Fruit fly (Drosophila melanogaster) whole organism, embryonic: ENCODE data around the gene CG11030.

ENCODE experiments used
- Abd-B ChIP-seq: fragments of 200-800 bp; sonication (Bioruptor generic); optimal IDR thresholded peaks from 2 replicates; lab custom pipeline; 2018; ENCODE audit warnings: missing biosample characterization, mild to moderate bottlenecking, missing genetic modification characterization, moderate library complexity
- CG12155 ChIP-seq: fragments of 200-800 bp; sonication (Bioruptor generic); optimal IDR thresholded peaks from 3 replicates; lab custom pipeline; 2016; ENCODE audit warnings: missing biosample characterization, missing genetic modification characterization
- CG12299 ChIP-seq: fragments of 200-800 bp; sonication (Bioruptor generic); optimal IDR thresholded peaks from 2 replicates; lab custom pipeline; 2018; ENCODE audit warnings: missing biosample characterization, mild to moderate bottlenecking, missing genetic modification characterization
- CG16813 ChIP-seq: fragments of 200-800 bp; sonication (Bioruptor generic); IDR thresholded peaks from 3 replicates; pipeline ENCODE4 v1.3.6; 2022; ENCODE audit warnings: missing biosample characterization, missing genetic modification characterization; ENCODE audit not compliant: partially characterized antibody
- CG2129 ChIP-seq: fragments of 200-800 bp; sonication (Bioruptor generic); IDR thresholded peaks from 2 replicates; pipeline ENCODE4 v1.3.6; 2022; ENCODE audit warnings: missing biosample characterization, missing genetic modification characterization; ENCODE audit not compliant: partially characterized antibody
- CG30020 ChIP-seq: fragments of 200-800 bp; optimal IDR thresholded peaks from 2 replicates; lab custom pipeline; 2019; ENCODE audit warnings: missing biosample characterization, mild to moderate bottlenecking, missing genetic modification characterization, moderate library complexity
- CG30403 ChIP-seq: fragments of 200-800 bp; sonication (Bioruptor generic); optimal IDR thresholded peaks from 3 replicates; lab custom pipeline; 2016; ENCODE audit warnings: missing biosample characterization, missing genetic modification characterization
- CG31441 ChIP-seq: fragments of 200-800 bp; sonication (Bioruptor generic); IDR thresholded peaks from 2 replicates; pipeline ENCODE4 v1.3.6; 2022; ENCODE audit warnings: missing biosample characterization, missing genetic modification characterization
- CG32532 ChIP-seq: fragments of 200-800 bp; sonication (Bioruptor generic); IDR thresholded peaks from 2 replicates; pipeline ENCODE4 v1.3.6; 2022; ENCODE audit warnings: missing biosample characterization, missing genetic modification characterization
- CG33213 ChIP-seq: fragments of 200-800 bp; sonication (Bioruptor generic); optimal IDR thresholded peaks from 3 replicates; lab custom pipeline; 2016; ENCODE audit warnings: missing biosample characterization, missing genetic modification characterization
- CG34376 ChIP-seq: fragments of 200-800 bp; sonication (Bioruptor generic); optimal IDR thresholded peaks from 2 replicates; lab custom pipeline; 2018; ENCODE audit warnings: missing biosample characterization, mild to moderate bottlenecking, missing genetic modification characterization
- CG3726 ChIP-seq: fragments of 200-800 bp; sonication (Bioruptor generic); IDR thresholded peaks from 3 replicates; pipeline ENCODE4, ENCODE4 v1.3.6; 2022; ENCODE audit warnings: missing biosample characterization, missing genetic modification characterization
- CG4282 ChIP-seq: fragments of 200-800 bp; sonication (Bioruptor generic); optimal IDR thresholded peaks from 2 replicates; lab custom pipeline; 2016; ENCODE audit warnings: missing biosample characterization, missing genetic modification characterization
- CG7357 ChIP-seq: fragments of 200-800 bp; sonication (Bioruptor generic); IDR thresholded peaks from 3 replicates; pipeline ENCODE4 v1.3.6; 2022; ENCODE audit warnings: missing biosample characterization, missing genetic modification characterization
- CG7839 ChIP-seq: fragments of 200-800 bp; sonication (Bioruptor generic); optimal IDR thresholded peaks from 3 replicates; lab custom pipeline; 2018; ENCODE audit warnings: missing biosample characterization, mild to moderate bottlenecking, missing genetic modification characterization, moderate library complexity
- CG7987 ChIP-seq: fragments of 200-800 bp; sonication (Bioruptor generic); optimal IDR thresholded peaks from 2 replicates; lab custom pipeline; 2018; ENCODE audit warnings: missing biosample characterization, mild to moderate bottlenecking, missing genetic modification characterization, moderate library complexity
- CHES-1-like ChIP-seq: fragments of 200-800 bp; sonication (Bioruptor generic); optimal IDR thresholded peaks from 2 replicates; lab custom pipeline; 2016; ENCODE audit warnings: missing biosample characterization, missing genetic modification characterization
- Camta ChIP-seq: fragments of 200-800 bp; sonication (Bioruptor generic); optimal IDR thresholded peaks from 2 replicates; lab custom pipeline; 2016; ENCODE audit warnings: missing biosample characterization, missing genetic modification characterization
- CkIIα-i1 ChIP-seq: fragments of 200-800 bp; sonication (Bioruptor generic); IDR thresholded peaks from 2 replicates; pipeline ENCODE4 v1.3.6; 2022; ENCODE audit warnings: missing biosample characterization, missing genetic modification characterization
- Deaf1 ChIP-seq: fragments of 200-800 bp; optimal IDR thresholded peaks from 3 replicates; lab custom pipeline; 2019; ENCODE audit warnings: missing biosample characterization, mild to moderate bottlenecking, missing genetic modification characterization, moderate library complexity
- Doc2 ChIP-seq: fragments of 200-800 bp; sonication (Bioruptor generic); IDR thresholded peaks from 2 replicates; pipeline ENCODE4 v1.3.6; 2022; ENCODE audit warnings: missing biosample characterization, missing genetic modification characterization
- Drgx ChIP-seq: fragments of 200-800 bp; sonication (Bioruptor generic); IDR thresholded peaks from 2 replicates; pipeline ENCODE4 v1.3.6; 2022; ENCODE audit warnings: missing biosample characterization, missing genetic modification characterization
- E2f2 ChIP-seq: fragments of 200-800 bp; sonication (Bioruptor generic); IDR thresholded peaks from 2 replicates; pipeline ENCODE4 v1.3.6; 2022; ENCODE audit warnings: missing biosample characterization, missing genetic modification characterization
- Ets97D ChIP-seq: fragments of 200-800 bp; sonication (Bioruptor generic); optimal IDR thresholded peaks from 3 replicates; lab custom pipeline; 2016; ENCODE audit warnings: missing biosample characterization, missing genetic modification characterization
- H15 ChIP-seq: fragments of 200-800 bp; sonication (Bioruptor generic); IDR thresholded peaks from 3 replicates; pipeline ENCODE4 v1.3.6; 2022; ENCODE audit warnings: missing biosample characterization, missing genetic modification characterization
- HLH54F ChIP-seq: fragments of 200-800 bp; sonication (Bioruptor generic); optimal IDR thresholded peaks from 3 replicates; lab custom pipeline; 2016; ENCODE audit warnings: missing biosample characterization, missing genetic modification characterization
- Hey ChIP-seq: fragments of 200-800 bp; sonication (Bioruptor generic); optimal IDR thresholded peaks from 3 replicates; lab custom pipeline; 2018; ENCODE audit warnings: missing biosample characterization, mild to moderate bottlenecking, missing genetic modification characterization
- Mes4 ChIP-seq: fragments of 200-800 bp; sonication (Bioruptor generic); optimal IDR thresholded peaks from 2 replicates; lab custom pipeline; 2016; ENCODE audit warnings: missing biosample characterization, missing genetic modification characterization
- Pdp1 ChIP-seq, 2 experiments: fragments of 200-800 bp; sonication (Bioruptor generic); optimal IDR thresholded peaks; 3 replicates each; lab custom pipeline; 2016; ENCODE audit warnings: missing biosample characterization in 2 of 2, missing genetic modification characterization in 2 of 2, mild to moderate bottlenecking in 1 of 2, moderate library complexity in 1 of 2
- Xbp1 ChIP-seq: fragments of 200-800 bp; sonication (Bioruptor generic); optimal IDR thresholded peaks from 3 replicates; lab custom pipeline; 2016; ENCODE audit warnings: missing biosample characterization, mild to moderate bottlenecking, missing genetic modification characterization
- amos ChIP-seq: fragments of 200-800 bp; sonication (Bioruptor generic); IDR thresholded peaks from 2 replicates; pipeline ENCODE4 v1.3.6; 2022; ENCODE audit warnings: missing biosample characterization, missing genetic modification characterization; ENCODE audit not compliant: partially characterized antibody
- bbx ChIP-seq: fragments of 200-800 bp; sonication (Bioruptor generic); IDR thresholded peaks from 2 replicates; pipeline ENCODE4 v1.3.6; 2022; ENCODE audit warnings: missing biosample characterization, missing genetic modification characterization; ENCODE audit not compliant: partially characterized antibody
- chif ChIP-seq, 2 experiments: fragments of 200-800 bp; sonication (Bioruptor generic); optimal IDR thresholded peaks; 3 replicates each; lab custom pipeline; 2016; ENCODE audit warnings: missing biosample characterization in 2 of 2, missing genetic modification characterization in 2 of 2
- chinmo ChIP-seq: fragments of 200-800 bp; sonication (Bioruptor generic); IDR thresholded peaks from 4 replicates; pipeline ENCODE4 v1.3.6; 2022; ENCODE audit warnings: missing biosample characterization, missing genetic modification characterization; ENCODE audit not compliant: partially characterized antibody
- croc ChIP-seq: fragments of 200-800 bp; sonication (Bioruptor generic); conservative IDR thresholded peaks from 3 replicates; pipeline ENCODE4 v1.3.6; 2022; ENCODE audit warnings: missing biosample characterization, missing genetic modification characterization
- grau ChIP-seq: fragments of 200-800 bp; optimal IDR thresholded peaks from 3 replicates; lab custom pipeline; 2019; ENCODE audit warnings: missing biosample characterization, mild to moderate bottlenecking, missing genetic modification characterization, moderate library complexity
- hkb ChIP-seq, 2 experiments: fragments of 200-800 bp in 1 of 2; fragments of >200 bp in 1 of 2; sonication (Bioruptor generic) in 1 of 2; IDR thresholded peaks in 1 of 2; optimal IDR thresholded peaks in 1 of 2; 2 replicates each; pipeline versions ENCODE4 v1.3.6 to Lab custom; 2017 to 2022; ENCODE audit warnings: missing biosample characterization in 1 of 2, missing genetic modification characterization in 1 of 2
- inv ChIP-seq: fragments of 200-800 bp; sonication (Bioruptor generic); IDR thresholded peaks from 2 replicates; pipeline ENCODE4 v1.3.6; 2022; ENCODE audit warnings: missing biosample characterization, missing genetic modification characterization; ENCODE audit not compliant: partially characterized antibody
- jigr1 ChIP-seq: fragments of 200-800 bp; sonication (Bioruptor generic); IDR thresholded peaks from 3 replicates; pipeline ENCODE4 v1.3.6; 2022; ENCODE audit warnings: missing biosample characterization, missing genetic modification characterization
- kah ChIP-seq: fragments of 200-800 bp; sonication (Bioruptor generic); optimal IDR thresholded peaks from 2 replicates; lab custom pipeline; 2018; ENCODE audit warnings: missing biosample characterization, mild to moderate bottlenecking, missing genetic modification characterization
- lilli ChIP-seq: fragments of 200-800 bp; sonication (Bioruptor generic); optimal IDR thresholded peaks from 3 replicates; lab custom pipeline; 2016; ENCODE audit warnings: missing biosample characterization, missing genetic modification characterization
- lmd ChIP-seq: fragments of 200-800 bp; sonication (Bioruptor generic); IDR thresholded peaks from 2 replicates; pipeline ENCODE4 v1.3.6; 2022; ENCODE audit warnings: missing biosample characterization, missing genetic modification characterization
- nerfin-2 ChIP-seq: fragments of 200-800 bp; sonication (Bioruptor generic); IDR thresholded peaks from 2 replicates; pipeline ENCODE4 v1.3.6; 2022; ENCODE audit warnings: missing biosample characterization, missing genetic modification characterization; ENCODE audit not compliant: partially characterized antibody
- nom ChIP-seq: fragments of 200-800 bp; sonication (Bioruptor generic); optimal IDR thresholded peaks from 2 replicates; lab custom pipeline; 2017; ENCODE audit warnings: missing biosample characterization, missing genetic modification characterization, mild to moderate bottlenecking, moderate library complexity, missing genetic modification reagents
- org-1 ChIP-seq: fragments of 200-800 bp; sonication (Bioruptor generic); optimal IDR thresholded peaks from 2 replicates; lab custom pipeline; 2017; ENCODE audit warnings: missing biosample characterization, missing genetic modification characterization
- scrt ChIP-seq: fragments of 200-800 bp; sonication (Bioruptor generic); optimal IDR thresholded peaks from 2 replicates; lab custom pipeline; 2018; ENCODE audit warnings: missing biosample characterization, mild to moderate bottlenecking, missing genetic modification characterization, moderate library complexity
- sob ChIP-seq: fragments of 200-800 bp; sonication (Bioruptor generic); IDR thresholded peaks from 2 replicates; pipeline ENCODE4 v1.3.6; 2022; ENCODE audit warnings: missing biosample characterization, missing genetic modification characterization
- sr ChIP-seq: fragments of 200-800 bp; sonication (Bioruptor generic); IDR thresholded peaks from 3 replicates; pipeline ENCODE4 v1.3.6; 2022; ENCODE audit warnings: missing biosample characterization, missing genetic modification characterization
- stwl ChIP-seq: fragments of 200-800 bp; sonication (Bioruptor generic); optimal IDR thresholded peaks from 3 replicates; lab custom pipeline; 2018; ENCODE audit warnings: missing biosample characterization, mild to moderate bottlenecking, missing genetic modification characterization, moderate library complexity
- twi ChIP-seq: fragments of 200-800 bp; optimal IDR thresholded peaks from 2 replicates; lab custom pipeline; 2019; ENCODE audit warnings: missing biosample characterization, mild to moderate bottlenecking, missing genetic modification characterization, moderate library complexity

CG11030 gene

dm6 chr2L:5778157-5778556 lies 53.7 kb downstream of the CG11030 start (continued):
- TF ChIP-seq CHES-1-like (GFP tag; lab: Kevin White, UChicago) (no peak), sr (GFP tag; lab: Robert Waterston, UW) (no peak), Xbp1 (GFP tag; lab: Kevin White, UChicago) (no peak), chinmo (no peak), CkIIα-i1 (GFP tag; lab: Robert Waterston, UW) (no peak), jigr1 (GFP tag; lab: Robert Waterston, UW) (no peak), E2f2 (no peak), org-1 (peak; percentile 29), hkb (optimal IDR thresholded peaks at IDR 0.05; lab: Kevin White, UChicago) (no peak), hkb (GFP tag; IDR thresholded peaks at IDR 0.05; lab: Robert Waterston, UW) (no peak), CG30020 (no peak), amos (GFP tag; lab: Robert Waterston, UW) (no peak; the same call in 1 of the 2 replicates), CG7987 (GFP tag; lab: Kevin White, UChicago) (no peak), Doc2 (GFP tag; lab: Robert Waterston, UW) (no peak), CG30403 (GFP tag; lab: Kevin White, UChicago) (no peak), Abd-B (GFP tag; lab: Kevin White, UChicago) (no peak), HLH54F (peak; percentile 5), CG33213 (no peak), twi (tag; lab: Kevin White, UChicago) (no peak), Deaf1 (tag; lab: Kevin White, UChicago) (no peak), inv (GFP tag; lab: Robert Waterston, UW) (peak; percentile 33; the same call in 1 of the 2 replicates), croc (no peak), Ets97D (no peak), CG32532 (0 out of 2 replicates have a peak, but pooled peaks have one; percentile 32), lmd (GFP tag; lab: Robert Waterston, UW) (peak; percentile 40; the same call in 1 of the 2 replicates), nom (GFP tag; lab: Kevin White, UChicago) (no peak), CG3726 (GFP tag; lab: Robert Waterston, UW) (no peak), H15 (GFP tag; lab: Robert Waterston, UW) (no peak), CG7839 (peak; percentile 50), Pdp1 (GFP tag; optimal IDR thresholded peaks at IDR 0.05; lab: Kevin White, UChicago) (peak in 1 of 2 experiments; percentile 8), CG7357 (GFP tag; lab: Robert Waterston, UW) (no peak), chif (GFP tag; optimal IDR thresholded peaks at IDR 0.05; lab: Kevin White, UChicago) (no peak), CG4282 (GFP tag; lab: Kevin White, UChicago) (no peak), Drgx (GFP tag; lab: Robert Waterston, UW) (0 out of 2 replicates have a peak, but pooled peaks have one; percentile 24), CG31441 (GFP tag; lab: Robert Waterston, UW) (no peak), lilli (peak; percentile 6), CG16813 (GFP tag; lab: Robert Waterston, UW) (peak; percentile 60), Hey (tag; lab: Kevin White, UChicago) (no peak), CG34376 (no peak), kah (GFP tag; lab: Kevin White, UChicago) (no peak), CG12299 (no peak), CG2129 (no peak), sob (GFP tag; lab: Robert Waterston, UW) (0 out of 2 replicates have a peak, but pooled peaks have one; percentile 20), Mes4 (GFP tag; lab: Kevin White, UChicago) (no peak), grau (tag; lab: Kevin White, UChicago) (peak; percentile 40), Camta (no peak), bbx (GFP tag; lab: Robert Waterston, UW) (peak; percentile 19; the same call in 1 of the 2 replicates), nerfin-2 (GFP tag; lab: Robert Waterston, UW) (peak; percentile 68), stwl (tag; lab: Kevin White, UChicago) (no peak), scrt (GFP tag; lab: Kevin White, UChicago) (peak; percentile 42), CG12155 (GFP tag; lab: Kevin White, UChicago) (no peak)
